Worm (Caenorhabditis elegans): Measurements from ENCODE around the gene srv-8.
A peak's percentile ranks its signal among the peaks of the same experiment; 100 is the strongest.

Gene srv-8

DNA sequence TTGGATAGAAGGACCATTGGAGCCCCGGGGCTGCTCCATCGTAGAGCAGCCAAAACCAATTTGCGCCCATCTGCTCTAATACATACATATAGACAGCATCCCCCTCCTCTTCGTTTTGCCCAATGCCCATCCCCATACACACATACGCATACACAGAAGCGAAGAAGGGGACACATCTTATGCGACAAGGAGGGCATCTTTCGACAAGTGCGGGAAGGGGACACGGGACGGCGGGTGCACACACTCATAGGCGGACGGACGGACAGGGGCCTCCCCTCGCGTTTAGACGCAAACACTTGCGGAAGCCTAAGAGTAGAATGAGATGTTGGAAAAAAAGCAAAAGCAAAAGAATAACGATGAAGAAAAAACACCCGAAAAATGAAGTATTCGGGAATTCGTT lies 24.1 kb downstream of the srv-8 start (continued):
- TF ChIP-seq pha-4 (tag; optimal IDR thresholded peaks at IDR 0.05) (no peak), madf-2 (tag; optimal IDR thresholded peaks at IDR 0.05) (peak; percentile 2), sdc-2 (tag; optimal IDR thresholded peaks at IDR 0.05) (peak; percentile 5), tbx-2 (tag; optimal IDR thresholded peaks at IDR 0.05) (peak; percentile 64), ttx-3 (tag; optimal IDR thresholded peaks at IDR 0.05) (no peak), K09A11.1 (tag; optimal IDR thresholded peaks at IDR 0.05; ENCODE audit: insufficient read depth) (no peak), che-1 (tag; optimal IDR thresholded peaks at IDR 0.05) (peak; percentile 46), hlh-15 (tag; optimal IDR thresholded peaks at IDR 0.05) (peak; percentile 43), sox-4 (tag; optimal IDR thresholded peaks at IDR 0.05) (peak; percentile 34)

- TF ChIP-seq nhr-232 (tag; optimal IDR thresholded peaks at IDR 0.05) = no peak
- no peak for TF ChIP-seq hlh-8 (tag; optimal IDR thresholded peaks at IDR 0.05)
- TF ChIP-seq unc-55 (GFP tag; optimal IDR thresholded peaks at IDR 0.05) = peak; percentile 76
- peak; percentile 18 for TF ChIP-seq unc-42 (tag; optimal IDR thresholded peaks at IDR 0.05)
Observed at ce11 chrV:13394968-13395367, 25.6 kb downstream of the srv-8 start.

ce11 chrV:13393333-13393803 lies 27.2 kb downstream of the srv-8 start:
- no peak for TF ChIP-seq K09A11.1 (tag; optimal IDR thresholded peaks at IDR 0.05; ENCODE audit: insufficient read depth)
- TF ChIP-seq unc-3 (GFP tag; conservative IDR thresholded peaks at IDR 0.05) = no peak
- no peak for TF ChIP-seq unc-3 (tag; optimal IDR thresholded peaks at IDR 0.05)
- TF ChIP-seq ceh-19 (GFP tag; optimal IDR thresholded peaks at IDR 0.05) = peak; percentile 40
- TF ChIP-seq Y22D7AL.16 (tag; optimal IDR thresholded peaks at IDR 0.05) = peak; percentile 19
- TF ChIP-seq che-1 (tag; optimal IDR thresholded peaks at IDR 0.05) = peak; percentile 12
- TF ChIP-seq mec-3 (tag; optimal IDR thresholded peaks at IDR 0.05; ENCODE audit: borderline replicate concordance) = peak; percentile 46
- no peak for TF ChIP-seq ceh-24 (tag; optimal IDR thresholded peaks at IDR 0.05)
- TF ChIP-seq tbx-2 (tag; optimal IDR thresholded peaks at IDR 0.05) = peak; percentile 60
- no peak for TF ChIP-seq ama-1 (optimal IDR thresholded peaks at IDR 0.05)
- TF ChIP-seq ceh-34 (tag; optimal IDR thresholded peaks at IDR 0.05) = peak; percentile 81
- TF ChIP-seq ceh-31 (tag; optimal IDR thresholded peaks at IDR 0.05) = peak; percentile 37
- peak; percentile 25 for TF ChIP-seq ref-2 (tag; optimal IDR thresholded peaks at IDR 0.05)
- no peak for TF ChIP-seq ceh-30 (tag; optimal IDR thresholded peaks at IDR 0.05)
- TF ChIP-seq madf-2 (tag; optimal IDR thresholded peaks at IDR 0.05) = peak; percentile 24
- TF ChIP-seq pha-4 (tag; optimal IDR thresholded peaks at IDR 0.05) = no peak
- peak; percentile 62 for TF ChIP-seq F13H6.1 (tag; optimal IDR thresholded peaks at IDR 0.05)
- TF ChIP-seq ceh-2 (tag; optimal IDR thresholded peaks at IDR 0.05) = peak; percentile 11
- TF ChIP-seq sdc-2 (tag; optimal IDR thresholded peaks at IDR 0.05) = peak; percentile 50
- TF ChIP-seq ztf-16 (tag; optimal IDR thresholded peaks at IDR 0.05) = no peak
- peak; percentile 51 for TF ChIP-seq sox-4 (tag; optimal IDR thresholded peaks at IDR 0.05)
- TF ChIP-seq T23F11.4 (GFP tag; optimal IDR thresholded peaks at IDR 0.05) = no peak
- TF ChIP-seq fkh-6 (tag; optimal IDR thresholded peaks at IDR 0.05) = peak; percentile 17
- TF ChIP-seq syd-9 (tag; optimal IDR thresholded peaks at IDR 0.05) = peak; percentile 79
- peak; percentile 75 for TF ChIP-seq pat-9 (tag; optimal IDR thresholded peaks at IDR 0.05)
- TF ChIP-seq unc-55 (GFP tag; optimal IDR thresholded peaks at IDR 0.05) = peak; percentile 30
- TF ChIP-seq unc-42 (tag; optimal IDR thresholded peaks at IDR 0.05) = peak; percentile 19
- TF ChIP-seq pqm-1 (tag; optimal IDR thresholded peaks at IDR 0.05) = no peak
- TF ChIP-seq ceh-18 (tag; optimal IDR thresholded peaks at IDR 0.05) = peak; percentile 91
- no peak for TF ChIP-seq K02D7.2 (tag; optimal IDR thresholded peaks at IDR 0.05)
- peak; percentile 95 for TF ChIP-seq rnt-1 (tag; optimal IDR thresholded peaks at IDR 0.05)
- TF ChIP-seq hlh-13 (GFP tag; optimal IDR thresholded peaks at IDR 0.05) = peak; percentile 10
- no peak for TF ChIP-seq hlh-8 (tag; optimal IDR thresholded peaks at IDR 0.05)
- peak; percentile 5 for TF ChIP-seq ceh-48 (tag; optimal IDR thresholded peaks at IDR 0.05)
- no peak for TF ChIP-seq ceh-22 (tag; optimal IDR thresholded peaks at IDR 0.05)

Data from whole organism, late embryonic.